Fruit fly (Drosophila melanogaster) whole organism, prepupa: Measurements from ENCODE around the gene CG17329.
A peak's percentile ranks its signal among the peaks of the same experiment; 100 is the strongest.

Source experiments
- Blimp-1 ChIP-seq: fragments of 200-800 bp; sonication (Bioruptor generic); optimal IDR thresholded peaks from 3 replicates; lab custom pipeline; 2017; ENCODE audit warnings: missing biosample characterization, missing genetic modification characterization, mild to moderate bottlenecking, moderate library complexity, missing genetic modification reagents
- CG10669 ChIP-seq: fragments of 200-800 bp; sonication (Bioruptor generic); optimal IDR thresholded peaks from 3 replicates; lab custom pipeline; 2018; ENCODE audit warnings: missing biosample characterization, mild to moderate bottlenecking, missing genetic modification characterization, moderate library complexity
- CG11294 ChIP-seq: fragments of 200-800 bp; sonication (Bioruptor generic); IDR thresholded peaks from 2 replicates; pipeline ENCODE4 v1.3.6; 2022; ENCODE audit warnings: missing biosample characterization, missing genetic modification characterization
- CG15336 ChIP-seq: fragments of 200-800 bp; sonication (Bioruptor generic); IDR thresholded peaks from 2 replicates; pipeline ENCODE4 v1.3.6; 2022; ENCODE audit warnings: missing biosample characterization, missing genetic modification characterization
- CG1621 ChIP-seq: fragments of 200-800 bp; sonication (Bioruptor generic); optimal IDR thresholded peaks from 3 replicates; lab custom pipeline; 2018; ENCODE audit warnings: missing biosample characterization, mild to moderate bottlenecking, missing genetic modification characterization
- CG16779 ChIP-seq: fragments of 200-800 bp; sonication (Bioruptor generic); optimal IDR thresholded peaks from 3 replicates; lab custom pipeline; 2017; ENCODE audit warnings: missing biosample characterization, mild to moderate bottlenecking, missing genetic modification characterization
- CG3032 ChIP-seq: fragments of 200-800 bp; optimal IDR thresholded peaks from 2 replicates; lab custom pipeline; 2019; ENCODE audit warnings: missing biosample characterization, mild to moderate bottlenecking, missing genetic modification characterization, moderate library complexity
- CG31627 ChIP-seq: fragments of 200-800 bp; sonication (Bioruptor generic); optimal IDR thresholded peaks from 3 replicates; lab custom pipeline; 2016; ENCODE audit warnings: missing biosample characterization, missing genetic modification characterization
- CG32006 ChIP-seq: fragments of 200-800 bp; sonication (Bioruptor generic); optimal IDR thresholded peaks from 3 replicates; lab custom pipeline; 2017; ENCODE audit warnings: missing biosample characterization, mild to moderate bottlenecking, missing genetic modification characterization
- CG34406 ChIP-seq: fragments of 200-800 bp; sonication (Bioruptor generic); optimal IDR thresholded peaks from 3 replicates; lab custom pipeline; 2016; ENCODE audit warnings: missing biosample characterization, missing genetic modification characterization
- CG3919 ChIP-seq: fragments of 200-800 bp; sonication (Bioruptor generic); optimal IDR thresholded peaks from 3 replicates; lab custom pipeline; 2016; ENCODE audit warnings: missing biosample characterization, missing genetic modification characterization
- CG4318 ChIP-seq: fragments of 200-800 bp; sonication (Bioruptor generic); optimal IDR thresholded peaks from 3 replicates; lab custom pipeline; 2017; ENCODE audit warnings: missing biosample characterization, mild to moderate bottlenecking, missing genetic modification characterization
- CG6276 ChIP-seq: fragments of 200-800 bp; sonication (Bioruptor generic); optimal IDR thresholded peaks from 2 replicates; lab custom pipeline; 2017; ENCODE audit warnings: missing biosample characterization, mild to moderate bottlenecking, missing genetic modification characterization
- CG6792 ChIP-seq: fragments of 200-800 bp; sonication (Bioruptor generic); optimal IDR thresholded peaks from 3 replicates; lab custom pipeline; 2016; ENCODE audit warnings: missing biosample characterization, missing genetic modification characterization
- CG6808 ChIP-seq: fragments of 200-800 bp; sonication (Bioruptor generic); optimal IDR thresholded peaks from 3 replicates; lab custom pipeline; 2017; ENCODE audit warnings: missing biosample characterization, missing genetic modification characterization, mild to moderate bottlenecking, moderate library complexity, missing genetic modification reagents
- CG6854 ChIP-seq: fragments of 200-800 bp; sonication (Bioruptor generic); optimal IDR thresholded peaks from 2 replicates; lab custom pipeline; 2017; ENCODE audit warnings: missing biosample characterization, mild to moderate bottlenecking, missing genetic modification characterization
- CG7368 ChIP-seq: fragments of 200-800 bp; sonication (Bioruptor generic); optimal IDR thresholded peaks from 3 replicates; lab custom pipeline; 2016; ENCODE audit warnings: missing biosample characterization, missing genetic modification characterization
- CG8319 ChIP-seq: fragments of 200-800 bp; sonication (Bioruptor generic); optimal IDR thresholded peaks from 3 replicates; lab custom pipeline; 2016; ENCODE audit warnings: missing biosample characterization, missing genetic modification characterization
- CG8632 ChIP-seq: fragments of 200-800 bp; sonication (Bioruptor generic); optimal IDR thresholded peaks from 3 replicates; lab custom pipeline; 2016; ENCODE audit warnings: missing biosample characterization, missing genetic modification characterization
- Eip75B ChIP-seq: fragments of 200-800 bp; sonication (Bioruptor generic); optimal IDR thresholded peaks from 3 replicates; lab custom pipeline; 2016; ENCODE audit warnings: missing biosample characterization, missing genetic modification characterization
- Eip78C ChIP-seq: fragments of 200-800 bp; sonication (Bioruptor generic); peaks from one replicate; lab custom pipeline; 2016; ENCODE audit warnings: missing biosample characterization, missing genetic modification characterization
- Ets21C ChIP-seq: fragments of 200-800 bp; sonication (Bioruptor generic); optimal IDR thresholded peaks from 3 replicates; lab custom pipeline; 2016; ENCODE audit warnings: missing biosample characterization, missing genetic modification characterization
- Ets96B ChIP-seq: fragments of 200-800 bp; optimal IDR thresholded peaks from 2 replicates; lab custom pipeline; 2019; ENCODE audit warnings: missing biosample characterization, mild to moderate bottlenecking, missing genetic modification characterization, moderate library complexity
- Gug ChIP-seq: fragments of 200-800 bp; sonication (Bioruptor generic); IDR thresholded peaks from 2 replicates; pipeline ENCODE4 v1.3.6; 2022; ENCODE audit warnings: missing biosample characterization, missing genetic modification characterization
- Hr38 ChIP-seq: sonication (Bioruptor generic); optimal IDR thresholded peaks from 2 replicates; lab custom pipeline; 2016; ENCODE audit warnings: missing biosample characterization, missing genetic modification characterization
- Hr39 ChIP-seq: fragments of 200-800 bp; sonication (Bioruptor generic); optimal IDR thresholded peaks from 2 replicates; lab custom pipeline; 2016; ENCODE audit warnings: missing biosample characterization, missing genetic modification characterization
- Hr4 ChIP-seq: fragments of 200-800 bp; sonication (Bioruptor generic); optimal IDR thresholded peaks from 3 replicates; lab custom pipeline; 2016; ENCODE audit warnings: missing biosample characterization, missing genetic modification characterization
- Lpt ChIP-seq: fragments of 200-800 bp; sonication (Bioruptor generic); optimal IDR thresholded peaks from 3 replicates; lab custom pipeline; 2016; ENCODE audit warnings: missing biosample characterization, missing genetic modification characterization
- Met ChIP-seq: fragments of 200-800 bp; sonication (Bioruptor generic); optimal IDR thresholded peaks from 3 replicates; lab custom pipeline; 2016; ENCODE audit warnings: missing biosample characterization, missing genetic modification characterization
- OdsH ChIP-seq: fragments of 200-800 bp; sonication (Bioruptor generic); optimal IDR thresholded peaks from 3 replicates; lab custom pipeline; 2016; ENCODE audit warnings: missing biosample characterization, missing genetic modification characterization
- Smox ChIP-seq: fragments of 200-800 bp; sonication (Bioruptor generic); optimal IDR thresholded peaks from 3 replicates; lab custom pipeline; 2016; ENCODE audit warnings: missing biosample characterization, missing genetic modification characterization
- Sox14 ChIP-seq: fragments of 200-800 bp; sonication (Bioruptor generic); optimal IDR thresholded peaks from 3 replicates; lab custom pipeline; 2016; ENCODE audit warnings: missing biosample characterization, missing genetic modification characterization
- Sox15 ChIP-seq: fragments of 200-800 bp; sonication (Bioruptor generic); optimal IDR thresholded peaks from 3 replicates; lab custom pipeline; 2016; ENCODE audit warnings: missing biosample characterization, missing genetic modification characterization
- achi ChIP-seq: fragments of 200-800 bp; sonication (Bioruptor generic); optimal IDR thresholded peaks from 3 replicates; lab custom pipeline; 2016; ENCODE audit warnings: missing biosample characterization, missing genetic modification characterization
- acj6 ChIP-seq: fragments of 200-800 bp; sonication (Bioruptor generic); optimal IDR thresholded peaks from 3 replicates; lab custom pipeline; 2016; ENCODE audit warnings: missing biosample characterization, missing genetic modification characterization
- cyc ChIP-seq: fragments of 200-800 bp; sonication (Bioruptor generic); optimal IDR thresholded peaks from 3 replicates; lab custom pipeline; 2016; ENCODE audit warnings: missing biosample characterization, missing genetic modification characterization
- dac ChIP-seq: fragments of 200-800 bp; sonication (Bioruptor generic); optimal IDR thresholded peaks from 2 replicates; lab custom pipeline; 2017; ENCODE audit warnings: missing biosample characterization, mild to moderate bottlenecking, missing genetic modification characterization
- dsx ChIP-seq: fragments of 200-800 bp; optimal IDR thresholded peaks from 3 replicates; lab custom pipeline; 2019; ENCODE audit warnings: missing biosample characterization, mild to moderate bottlenecking, missing genetic modification characterization, moderate library complexity; ENCODE audit not compliant: poor library complexity, severe bottlenecking
- eg ChIP-seq: fragments of 200-800 bp; sonication (Bioruptor generic); IDR thresholded peaks from 3 replicates; pipeline ENCODE4 v1.3.6; 2022; ENCODE audit warnings: missing biosample characterization, missing genetic modification characterization
- esn ChIP-seq: fragments of 200-800 bp; sonication (Bioruptor generic); optimal IDR thresholded peaks from 2 replicates; lab custom pipeline; 2016; ENCODE audit warnings: missing biosample characterization, mild to moderate bottlenecking, missing genetic modification characterization, moderate library complexity
- fd59A ChIP-seq: fragments of 200-800 bp; sonication (Bioruptor generic); optimal IDR thresholded peaks from 2 replicates; lab custom pipeline; 2017; ENCODE audit warnings: missing biosample characterization, mild to moderate bottlenecking, missing genetic modification characterization, missing genetic modification reagents
- fkh ChIP-seq: fragments of 200-800 bp; sonication (Bioruptor generic); optimal IDR thresholded peaks from 3 replicates; lab custom pipeline; 2017; ENCODE audit warnings: missing biosample characterization, mild to moderate bottlenecking, missing genetic modification characterization, moderate library complexity
- lz ChIP-seq: fragments of 200-800 bp; sonication (Bioruptor generic); optimal IDR thresholded peaks from 3 replicates; lab custom pipeline; 2016; ENCODE audit warnings: missing biosample characterization, missing genetic modification characterization
- net ChIP-seq: fragments of 200-800 bp; sonication (Bioruptor generic); optimal IDR thresholded peaks from 3 replicates; lab custom pipeline; 2016; ENCODE audit warnings: missing biosample characterization, missing genetic modification characterization
- pdm3 ChIP-seq: fragments of 200-800 bp; sonication (Bioruptor generic); optimal IDR thresholded peaks from 3 replicates; lab custom pipeline; 2016; ENCODE audit warnings: missing biosample characterization, missing genetic modification characterization
- salr ChIP-seq, 2 experiments: fragments of 200-800 bp; sonication (Bioruptor generic); optimal IDR thresholded peaks; 3 replicates each; lab custom pipeline; 2016 to 2018; ENCODE audit warnings: missing biosample characterization in 2 of 2, missing genetic modification characterization in 2 of 2, mild to moderate bottlenecking in 1 of 2
- spab ChIP-seq: fragments of 200-800 bp; sonication (Bioruptor generic); optimal IDR thresholded peaks from 2 replicates; lab custom pipeline; 2017; ENCODE audit warnings: missing biosample characterization, mild to moderate bottlenecking, missing genetic modification characterization, missing genetic modification reagents
- svp ChIP-seq: fragments of 200-800 bp; sonication (Bioruptor generic); peaks from one replicate; lab custom pipeline; 2016; ENCODE audit warnings: missing biosample characterization, missing genetic modification characterization
- topi ChIP-seq: fragments of 200-800 bp; sonication (Bioruptor generic); optimal IDR thresholded peaks from 3 replicates; lab custom pipeline; 2016; ENCODE audit warnings: missing biosample characterization, missing genetic modification characterization
- vri ChIP-seq: fragments of 200-800 bp; sonication (Bioruptor generic); optimal IDR thresholded peaks from 3 replicates; lab custom pipeline; 2016; ENCODE audit warnings: missing biosample characterization, mild to moderate bottlenecking, missing genetic modification characterization

The CG17329 gene

DNA sequence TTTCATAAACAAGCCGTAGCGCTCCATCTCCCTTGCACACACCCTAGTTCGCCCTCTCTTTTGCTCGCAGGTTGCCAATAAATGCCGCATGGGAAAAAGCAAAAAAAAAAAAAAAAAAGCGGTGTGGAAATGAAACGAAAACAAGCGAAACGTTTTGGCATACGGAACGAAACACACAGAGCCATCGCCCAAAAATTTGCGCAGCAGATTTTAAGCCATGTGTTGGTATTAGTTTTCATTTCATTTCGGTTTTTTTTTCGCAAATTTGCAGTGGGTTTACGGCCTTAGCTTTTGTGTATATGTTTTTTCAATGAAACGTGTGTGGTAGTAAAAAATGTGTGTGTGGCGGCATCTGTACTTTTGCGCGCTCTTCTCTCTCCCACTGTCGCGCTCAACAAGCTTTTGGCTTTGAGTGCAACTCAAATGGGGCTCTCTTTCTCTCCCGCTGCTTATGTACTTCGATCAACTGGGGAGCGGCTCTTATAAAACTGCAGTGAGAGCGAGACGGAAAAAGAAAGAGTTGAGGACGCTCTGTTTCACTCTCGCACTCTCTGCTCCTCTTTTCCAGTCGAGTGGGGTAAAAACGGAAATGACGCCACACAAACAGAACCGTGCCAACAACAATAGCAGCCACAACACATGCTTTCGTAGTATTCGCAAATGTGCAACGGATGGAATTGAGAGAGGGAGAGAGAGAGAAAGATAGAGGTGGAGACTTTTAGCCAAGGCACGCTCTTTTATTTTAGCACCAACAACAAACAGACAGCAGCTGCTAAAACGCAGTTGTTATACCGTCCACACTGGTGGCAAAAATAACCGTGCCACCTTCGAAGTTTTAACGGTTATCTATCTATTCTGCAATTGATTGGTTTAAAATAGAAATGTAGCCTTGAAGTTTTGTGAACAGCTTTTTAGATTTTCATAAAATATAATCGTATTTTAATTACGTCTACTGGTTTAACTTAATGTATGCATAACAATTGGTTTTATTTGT, 6.5 kb upstream of the CG17329 start:
- peak; percentile 66 for TF ChIP-seq achi (GFP tag; lab: Kevin White, UChicago)
- peak; percentile 58 for TF ChIP-seq cyc
- TF ChIP-seq spab (GFP tag; lab: Kevin White, UChicago) = peak; percentile 46
- TF ChIP-seq pdm3 = peak; percentile 71
- TF ChIP-seq dsx (GFP tag; lab: Kevin White, UChicago) = peak; percentile 65
- peak; percentile 76 for TF ChIP-seq OdsH
- TF ChIP-seq lz (GFP tag; lab: Kevin White, UChicago) = peak; percentile 75
- TF ChIP-seq CG6808 (GFP tag; lab: Kevin White, UChicago) = peak; percentile 52
- peak; percentile 31 for TF ChIP-seq fkh (GFP tag; lab: Kevin White, UChicago)
- TF ChIP-seq CG16779 (tag; lab: Kevin White, UChicago) = peak; percentile 68
- TF ChIP-seq Hr4 = peak; percentile 63
- TF ChIP-seq Blimp-1 (GFP tag; lab: Kevin White, UChicago) = peak; percentile 53
- TF ChIP-seq Ets21C (GFP tag; lab: Kevin White, UChicago) = peak; percentile 49
- TF ChIP-seq CG6792 = peak; percentile 56
- TF ChIP-seq CG7368 (GFP tag; lab: Kevin White, UChicago) = peak; percentile 76
- no peak for TF ChIP-seq eg (GFP tag; lab: Robert Waterston, UW)
- TF ChIP-seq CG10669 = peak; percentile 29
- TF ChIP-seq vri (GFP tag; lab: Kevin White, UChicago) = peak; percentile 85
- peak; percentile 28 for TF ChIP-seq CG1621
- TF ChIP-seq Eip78C (GFP tag; lab: Kevin White, UChicago) = peak; percentile 90
- peak; percentile 52 for TF ChIP-seq CG3032 (tag; lab: Kevin White, UChicago)
- TF ChIP-seq CG15336 (GFP tag; lab: Robert Waterston, UW) = no peak
- TF ChIP-seq Ets96B = peak; percentile 54
- TF ChIP-seq acj6 (GFP tag; lab: Kevin White, UChicago) = peak; percentile 80
- TF ChIP-seq Sox15 (GFP tag; lab: Kevin White, UChicago) = peak; percentile 32
- no peak for TF ChIP-seq Hr38 (GFP tag; lab: Kevin White, UChicago)
- peak; percentile 74 for TF ChIP-seq Hr39 (GFP tag; lab: Kevin White, UChicago)
- TF ChIP-seq CG8632 = peak; percentile 44
- peak; percentile 75 for TF ChIP-seq Smox (GFP tag; lab: Kevin White, UChicago)
- peak; percentile 38 to 55 for TF ChIP-seq salr (GFP tag; optimal IDR thresholded peaks at IDR 0.05; lab: Kevin White, UChicago)
- peak; percentile 45 for TF ChIP-seq Lpt (GFP tag; lab: Kevin White, UChicago)
- peak; percentile 35 for TF ChIP-seq CG8319
- peak; percentile 58 for TF ChIP-seq CG6276 (GFP tag; lab: Kevin White, UChicago)
- TF ChIP-seq CG6854 (GFP tag; lab: Kevin White, UChicago) = peak; percentile 84
- TF ChIP-seq Gug (GFP tag; lab: Robert Waterston, UW) = no peak
- peak; percentile 74 for TF ChIP-seq esn (GFP tag; lab: Kevin White, UChicago)
- peak; percentile 61 for TF ChIP-seq CG34406 (GFP tag; lab: Kevin White, UChicago)
- peak; percentile 69 for TF ChIP-seq CG3919 (GFP tag; lab: Kevin White, UChicago)
- peak; percentile 58 for TF ChIP-seq Eip75B
- no peak for TF ChIP-seq CG11294 (GFP tag; lab: Robert Waterston, UW)
- TF ChIP-seq fd59A = peak; percentile 11
- TF ChIP-seq topi = peak; percentile 67
- no peak for TF ChIP-seq dac
- peak; percentile 68 for TF ChIP-seq CG31627 (GFP tag; lab: Kevin White, UChicago)
- TF ChIP-seq svp (GFP tag; lab: Kevin White, UChicago) = peak; percentile 74
- TF ChIP-seq CG32006 (GFP tag; lab: Kevin White, UChicago) = peak; percentile 64
- TF ChIP-seq Sox14 = peak; percentile 82
- TF ChIP-seq net = peak; percentile 47
- peak; percentile 67 for TF ChIP-seq Met
- TF ChIP-seq CG4318 (GFP tag; lab: Kevin White, UChicago) = peak; percentile 26
